Fruit fly (Drosophila melanogaster) whole organism, embryonic: ENCODE results near the gene CG9839.

Source experiments
- Atf3 ChIP-seq: fragments of 200-800 bp; sonication (Bioruptor generic); optimal IDR thresholded peaks from 3 replicates; lab custom pipeline; 2016; ENCODE audit warnings: missing biosample characterization, missing genetic modification characterization
- Bteb2 ChIP-seq: fragments of 200-800 bp; sonication (Bioruptor generic); optimal IDR thresholded peaks from 2 replicates; lab custom pipeline; 2016; ENCODE audit warnings: missing biosample characterization, missing genetic modification characterization
- CG10147 ChIP-seq: fragments of 200-800 bp; sonication (Bioruptor generic); optimal IDR thresholded peaks from 2 replicates; lab custom pipeline; 2019; ENCODE audit warnings: missing biosample characterization, mild to moderate bottlenecking, missing genetic modification characterization, moderate library complexity
- CG10267 ChIP-seq: fragments of 200-800 bp; sonication (Bioruptor generic); optimal IDR thresholded peaks from 2 replicates; lab custom pipeline; 2018; ENCODE audit warnings: missing biosample characterization, mild to moderate bottlenecking, missing genetic modification characterization, moderate library complexity
- CG10565 ChIP-seq: fragments of 200-800 bp; sonication (Bioruptor generic); optimal IDR thresholded peaks from 3 replicates; lab custom pipeline; 2016; ENCODE audit warnings: missing biosample characterization, mild to moderate bottlenecking, missing genetic modification characterization
- CG11456 ChIP-seq: fragments of 200-800 bp; sonication (Bioruptor generic); IDR thresholded peaks from 3 replicates; pipeline ENCODE4 v1.3.6; 2022; ENCODE audit warnings: missing biosample characterization, missing genetic modification characterization
- CG11695 ChIP-seq: fragments of 200-800 bp; sonication (Bioruptor generic); IDR thresholded peaks from 3 replicates; pipeline ENCODE4 v1.3.6; 2022; ENCODE audit warnings: missing biosample characterization, missing genetic modification characterization
- CG11696 ChIP-seq: fragments of 200-800 bp; sonication (Bioruptor generic); IDR thresholded peaks from 2 replicates; pipeline ENCODE4 v1.3.6; 2022; ENCODE audit warnings: missing biosample characterization, missing genetic modification characterization
- CG12219 ChIP-seq: fragments of 200-800 bp; sonication (Bioruptor generic); optimal IDR thresholded peaks from 3 replicates; lab custom pipeline; 2018; ENCODE audit warnings: missing biosample characterization, mild to moderate bottlenecking, missing genetic modification characterization
- CG12659 ChIP-seq: fragments of 200-800 bp; sonication (Bioruptor generic); optimal IDR thresholded peaks from 3 replicates; lab custom pipeline; 2017; ENCODE audit warnings: mild to moderate bottlenecking, missing biosample characterization, missing genetic modification reagents, missing genetic modification characterization
- CG13424 ChIP-seq: fragments of 200-800 bp; sonication (Bioruptor generic); optimal IDR thresholded peaks from 2 replicates; lab custom pipeline; 2019; ENCODE audit warnings: missing biosample characterization, mild to moderate bottlenecking, missing genetic modification characterization, moderate library complexity
- CG13894 ChIP-seq: fragments of 200-800 bp; sonication (Bioruptor generic); optimal IDR thresholded peaks from 3 replicates; lab custom pipeline; 2018; ENCODE audit warnings: missing biosample characterization, mild to moderate bottlenecking, missing genetic modification characterization, moderate library complexity
- CG15011 ChIP-seq: fragments of 200-800 bp; sonication (Bioruptor generic); optimal IDR thresholded peaks from 3 replicates; lab custom pipeline; 2018; ENCODE audit warnings: missing biosample characterization, mild to moderate bottlenecking, missing genetic modification characterization
- CG16863 ChIP-seq: fragments of 200-800 bp; sonication (Bioruptor generic); optimal IDR thresholded peaks from 3 replicates; lab custom pipeline; 2016; ENCODE audit warnings: missing biosample characterization, missing genetic modification characterization
- CG17328 ChIP-seq: fragments of 200-800 bp; sonication (Bioruptor generic); IDR thresholded peaks from 2 replicates; pipeline ENCODE4 v1.3.6; 2022; ENCODE audit warnings: missing biosample characterization, missing genetic modification characterization
- CG17829 ChIP-seq: fragments of 200-800 bp; optimal IDR thresholded peaks from 2 replicates; lab custom pipeline; 2019; ENCODE audit warnings: missing biosample characterization, mild to moderate bottlenecking, missing genetic modification characterization, moderate library complexity
- CG18476 ChIP-seq: fragments of 200-800 bp; sonication (Bioruptor generic); optimal IDR thresholded peaks from 2 replicates; lab custom pipeline; 2016; ENCODE audit warnings: missing biosample characterization, mild to moderate bottlenecking, missing genetic modification characterization
- CG18764 ChIP-seq: fragments of 200-800 bp; sonication (Bioruptor generic); optimal IDR thresholded peaks from 3 replicates; lab custom pipeline; 2016; ENCODE audit warnings: missing biosample characterization, missing genetic modification characterization
- CG2202 ChIP-seq: fragments of 200-800 bp; sonication (Bioruptor generic); optimal IDR thresholded peaks from 2 replicates; lab custom pipeline; 2018; ENCODE audit warnings: missing biosample characterization, mild to moderate bottlenecking, missing genetic modification characterization
- CG2678 ChIP-seq: fragments of 200-800 bp; sonication (Bioruptor generic); optimal IDR thresholded peaks from 3 replicates; lab custom pipeline; 2019; ENCODE audit warnings: missing biosample characterization, mild to moderate bottlenecking, missing genetic modification characterization, moderate library complexity
- CG8281 ChIP-seq: fragments of 200-800 bp; sonication (Bioruptor generic); optimal IDR thresholded peaks from 2 replicates; lab custom pipeline; 2018; ENCODE audit warnings: missing biosample characterization, mild to moderate bottlenecking, missing genetic modification characterization, moderate library complexity
- CG8388 ChIP-seq: fragments of 200-800 bp; sonication (Bioruptor generic); optimal IDR thresholded peaks from 2 replicates; lab custom pipeline; 2019; ENCODE audit warnings: missing biosample characterization, mild to moderate bottlenecking, missing genetic modification characterization, moderate library complexity
- CG8924 ChIP-seq: fragments of 200-800 bp; optimal IDR thresholded peaks from 3 replicates; lab custom pipeline; 2019; ENCODE audit warnings: missing biosample characterization, mild to moderate bottlenecking, missing genetic modification characterization, moderate library complexity
- CG9727 ChIP-seq: fragments of 200-800 bp; sonication (Bioruptor generic); optimal IDR thresholded peaks from 3 replicates; lab custom pipeline; 2017; ENCODE audit warnings: missing biosample characterization, mild to moderate bottlenecking, missing genetic modification characterization
- CG9932 ChIP-seq: fragments of 200-800 bp; sonication (Bioruptor generic); IDR thresholded peaks from 2 replicates; pipeline ENCODE4 v1.3.6; 2022; ENCODE audit warnings: missing biosample characterization, missing genetic modification characterization
- Dek ChIP-seq: fragments of 200-800 bp; sonication (Bioruptor generic); optimal IDR thresholded peaks from 3 replicates; lab custom pipeline; 2019; ENCODE audit warnings: missing biosample characterization, mild to moderate bottlenecking, missing genetic modification characterization, moderate library complexity
- Doc3 ChIP-seq: fragments of 200-800 bp; sonication (Bioruptor generic); IDR thresholded peaks from 3 replicates; pipeline ENCODE4 v1.3.6; 2022; ENCODE audit warnings: missing biosample characterization, missing genetic modification characterization; ENCODE audit not compliant: partially characterized antibody
- HHEX ChIP-seq: fragments of 200-800 bp; sonication (Bioruptor generic); optimal IDR thresholded peaks from 3 replicates; lab custom pipeline; 2017; ENCODE audit warnings: missing biosample characterization, mild to moderate bottlenecking, missing genetic modification characterization, missing genetic modification reagents
- HLHmδ ChIP-seq: fragments of 200-800 bp; sonication (Bioruptor generic); optimal IDR thresholded peaks from 2 replicates; lab custom pipeline; 2018; ENCODE audit warnings: missing biosample characterization, mild to moderate bottlenecking, missing genetic modification characterization, moderate library complexity
- Hr51 ChIP-seq, 2 experiments: fragments of 200-800 bp; sonication (Bioruptor generic); optimal IDR thresholded peaks; 2 replicates in 1 of 2; 3 replicates in 1 of 2; lab custom pipeline; 2016 to 2018; ENCODE audit warnings: missing biosample characterization in 2 of 2, missing genetic modification characterization in 2 of 2, mild to moderate bottlenecking in 1 of 2, moderate library complexity in 1 of 2
- Max ChIP-seq: fragments of 200-800 bp; sonication (Bioruptor generic); optimal IDR thresholded peaks from 2 replicates; lab custom pipeline; 2016; ENCODE audit warnings: missing biosample characterization, mild to moderate bottlenecking, missing genetic modification characterization
- Ravus ChIP-seq: fragments of 200-800 bp; sonication (Bioruptor generic); IDR thresholded peaks from 2 replicates; pipeline ENCODE4 v1.3.6; 2022; ENCODE audit warnings: missing biosample characterization, missing genetic modification characterization
- Side ChIP-seq: fragments of 200-800 bp; sonication (Bioruptor generic); optimal IDR thresholded peaks from 2 replicates; lab custom pipeline; 2016; ENCODE audit warnings: missing biosample characterization, missing genetic modification characterization
- ac ChIP-seq: fragments of 200-800 bp; sonication (Bioruptor generic); optimal IDR thresholded peaks from 3 replicates; lab custom pipeline; 2017; ENCODE audit warnings: missing biosample characterization, mild to moderate bottlenecking, missing genetic modification characterization
- bab2 ChIP-seq: fragments of 200-800 bp; sonication (Bioruptor generic); optimal IDR thresholded peaks from 2 replicates; lab custom pipeline; 2016; ENCODE audit warnings: missing biosample characterization, missing genetic modification characterization
- bigmax ChIP-seq: fragments of 200-800 bp; sonication (Bioruptor generic); optimal IDR thresholded peaks from 2 replicates; lab custom pipeline; 2018; ENCODE audit warnings: missing biosample characterization, mild to moderate bottlenecking, missing genetic modification characterization
- btn ChIP-seq: fragments of 200-800 bp; sonication (Bioruptor generic); optimal IDR thresholded peaks from 2 replicates; lab custom pipeline; 2016; ENCODE audit warnings: missing biosample characterization, missing genetic modification characterization
- cad ChIP-seq: fragments of >200 bp; optimal IDR thresholded peaks from 2 replicates; lab custom pipeline; 2017; ENCODE audit warnings: missing biosample characterization, missing genetic modification characterization
- corto ChIP-seq: fragments of 200-800 bp; sonication (Bioruptor generic); optimal IDR thresholded peaks from 2 replicates; lab custom pipeline; 2016; ENCODE audit warnings: missing biosample characterization, mild to moderate bottlenecking, missing genetic modification characterization, moderate library complexity
- croc ChIP-seq: fragments of 200-800 bp; sonication (Bioruptor generic); conservative IDR thresholded peaks from 3 replicates; pipeline ENCODE4 v1.3.6; 2022; ENCODE audit warnings: missing biosample characterization, missing genetic modification characterization
- insv ChIP-seq, 2 experiments: fragments of 200-800 bp; sonication (Bioruptor generic); optimal IDR thresholded peaks; 3 replicates each; lab custom pipeline; 2016 to 2018; ENCODE audit warnings: missing biosample characterization in 2 of 2, missing genetic modification characterization in 2 of 2
- inv ChIP-seq: fragments of 200-800 bp; sonication (Bioruptor generic); IDR thresholded peaks from 2 replicates; pipeline ENCODE4 v1.3.6; 2022; ENCODE audit warnings: missing biosample characterization, missing genetic modification characterization; ENCODE audit not compliant: partially characterized antibody
- kah ChIP-seq: fragments of 200-800 bp; sonication (Bioruptor generic); optimal IDR thresholded peaks from 2 replicates; lab custom pipeline; 2018; ENCODE audit warnings: missing biosample characterization, mild to moderate bottlenecking, missing genetic modification characterization
- mam ChIP-seq: fragments of 200-800 bp; sonication (Bioruptor generic); optimal IDR thresholded peaks from 3 replicates; lab custom pipeline; 2016; ENCODE audit warnings: missing biosample characterization, missing genetic modification characterization
- pan ChIP-seq, 4 experiments: fragments of >200 bp in 3 of 4; fragments of 200-800 bp in 1 of 4; sonication (Bioruptor generic) in 1 of 4; optimal IDR thresholded peaks in 3 of 4; IDR thresholded peaks in 1 of 4; 2 replicates each; pipeline versions ENCODE4 v1.3.6 to Lab custom; 2017 to 2022; ENCODE audit warnings: missing biosample characterization in 2 of 4, missing genetic modification characterization in 2 of 4, mixed read lengths in 1 of 4
- slou ChIP-seq: fragments of 200-800 bp; sonication (Bioruptor generic); optimal IDR thresholded peaks from 3 replicates; lab custom pipeline; 2016; ENCODE audit warnings: missing biosample characterization, missing genetic modification characterization
- slp2 ChIP-seq: fragments of 200-800 bp; sonication (Bioruptor generic); optimal IDR thresholded peaks from 2 replicates; lab custom pipeline; 2016; ENCODE audit warnings: missing biosample characterization, missing genetic modification characterization
- sqz ChIP-seq: fragments of 200-800 bp; sonication (Bioruptor generic); optimal IDR thresholded peaks from 3 replicates; lab custom pipeline; 2018; ENCODE audit warnings: missing biosample characterization, mild to moderate bottlenecking, missing genetic modification characterization
- tup ChIP-seq: fragments of 200-800 bp; sonication (Bioruptor generic); optimal IDR thresholded peaks from 2 replicates; lab custom pipeline; 2016; ENCODE audit warnings: missing biosample characterization, mild to moderate bottlenecking, missing genetic modification characterization, moderate library complexity

Gene CG9839

dm6 chr3R:8801126-8801762 lies 4.4 kb downstream of the CG9839 start, which contains the start of the genes Pif1A, Pif1B and CCT7 (continued):
- TF ChIP-seq CG8281 (tag; lab: Kevin White, UChicago) (no peak), CG10565 (no peak), CG18476 (GFP tag; lab: Kevin White, UChicago) (peak; percentile 28), HHEX (GFP tag; lab: Kevin White, UChicago) (no peak), CG17829 (tag; lab: Kevin White, UChicago) (peak; percentile 40), CG12659 (GFP tag; lab: Kevin White, UChicago) (peak; percentile 53), bab2 (no peak), CG16863 (peak; percentile 28), inv (GFP tag; lab: Robert Waterston, UW) (peak; percentile 90), btn (GFP tag; lab: Kevin White, UChicago) (no peak), slp2 (no peak), insv (GFP tag; optimal IDR thresholded peaks at IDR 0.05; lab: Kevin White, UChicago) (peak in 1 of 2 experiments; percentile 4), CG2678 (tag; lab: Kevin White, UChicago) (no peak), CG9727 (GFP tag; lab: Kevin White, UChicago) (peak; percentile 2), Max (peak; percentile 61), Side (GFP tag; lab: Kevin White, UChicago) (no peak), mam (peak; percentile 17), sqz (GFP tag; lab: Kevin White, UChicago) (no peak), CG10267 (tag; lab: Kevin White, UChicago) (peak; percentile 57), tup (GFP tag; lab: Kevin White, UChicago) (no peak), kah (GFP tag; lab: Kevin White, UChicago) (no peak), CG11696 (no peak), cad (GFP tag; lab: Kevin White, UChicago) (no peak), CG12219 (GFP tag; lab: Kevin White, UChicago) (no peak), Hr51 (GFP tag; optimal IDR thresholded peaks at IDR 0.05; lab: Kevin White, UChicago) (no peak), Doc3 (GFP tag; lab: Robert Waterston, UW) (peak; percentile 96), Dek (tag; lab: Kevin White, UChicago) (no peak), CG10147 (peak; percentile 20), CG8388 (GFP tag; lab: Kevin White, UChicago) (no peak), Ravus (no peak), Bteb2 (GFP tag; lab: Kevin White, UChicago) (peak; percentile 43), CG17328 (GFP tag; lab: Robert Waterston, UW) (no peak), Atf3 (GFP tag; lab: Kevin White, UChicago) (peak; percentile 74), CG11695 (no peak), corto (GFP tag; lab: Kevin White, UChicago) (no peak), CG15011 (GFP tag; lab: Kevin White, UChicago) (no peak), CG13894 (tag; lab: Kevin White, UChicago) (peak; percentile 29), HLHmδ (GFP tag; lab: Kevin White, UChicago) (no peak), CG9932 (GFP tag; lab: Robert Waterston, UW) (no peak), CG13424 (tag; lab: Kevin White, UChicago) (no peak), slou (GFP tag; lab: Kevin White, UChicago) (no peak), croc (no peak), bigmax (peak; percentile 94), ac (no peak), CG18764 (no peak), CG11456 (GFP tag; lab: Robert Waterston, UW) (no peak), CG8924 (no peak), CG2202 (tag; lab: Kevin White, UChicago) (no peak), pan (optimal IDR thresholded peaks at IDR 0.05; lab: Kevin White, UChicago) (no peak), pan (GFP tag; optimal IDR thresholded peaks at IDR 0.05 in 1 of 2, IDR thresholded peaks at IDR 0.05 in 1 of 2) (no peak)
